Fruit fly (Drosophila melanogaster) whole organism: ENCODE results near the gene CG11178.

ENCODE experiments used
- CG8478 ChIP-seq: fragments of >200 bp; optimal IDR thresholded peaks from 2 replicates; lab custom pipeline; 2018; ENCODE audit warnings: inconsistent platforms
- Dll ChIP-seq: fragments of >200 bp; optimal IDR thresholded peaks from 2 replicates; lab custom pipeline; 2017
- EcR ChIP-seq, 2 experiments: fragments of >200 bp; optimal IDR thresholded peaks; 2 replicates each; lab custom pipeline; 2017; ENCODE audit warnings: missing biosample characterization in 2 of 2, missing genetic modification characterization in 2 of 2, missing genetic modification reagents in 2 of 2
- pan ChIP-seq: fragments of >200 bp; optimal IDR thresholded peaks from 2 replicates; lab custom pipeline; 2017
- psq ChIP-seq: fragments of >200 bp; optimal IDR thresholded peaks from 2 replicates; lab custom pipeline; 2017
- usp ChIP-seq: fragments of >200 bp; optimal IDR thresholded peaks from 2 replicates; lab custom pipeline; 2017; ENCODE audit warnings: missing biosample characterization, missing genetic modification characterization, mixed read lengths

Gene CG11178

DNA sequence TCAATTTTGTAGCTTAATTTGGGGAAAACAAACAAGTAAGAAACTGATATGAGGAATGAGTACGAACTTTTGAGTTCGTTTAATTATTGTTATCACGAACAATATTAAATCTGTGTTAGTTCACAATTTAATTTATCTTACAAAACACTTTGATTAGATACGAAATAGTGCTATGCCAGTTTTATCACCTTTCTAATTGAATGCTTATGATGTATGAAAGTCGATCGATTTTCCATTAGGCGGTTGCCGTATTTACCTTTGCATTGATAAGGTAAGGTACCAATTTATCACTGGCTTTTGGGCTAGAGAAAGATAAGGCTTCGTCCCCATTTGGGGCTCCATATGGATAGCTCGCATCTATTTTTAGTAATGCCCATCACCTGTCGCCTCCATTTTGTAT is 26.2 kb upstream of the CG11178 start:
- TF ChIP-seq psq, result no peak
- TF ChIP-seq CG8478 (lab: Kevin White, UChicago), result no peak
- TF ChIP-seq EcR (GFP tag; optimal IDR thresholded peaks at IDR 0.05; lab: Kevin White, UChicago), result no peak
- TF ChIP-seq pan (lab: Kevin White, UChicago), result no peak
- TF ChIP-seq Dll, result no peak
- no peak for TF ChIP-seq usp (GFP tag; lab: Kevin White, UChicago)

DNA sequence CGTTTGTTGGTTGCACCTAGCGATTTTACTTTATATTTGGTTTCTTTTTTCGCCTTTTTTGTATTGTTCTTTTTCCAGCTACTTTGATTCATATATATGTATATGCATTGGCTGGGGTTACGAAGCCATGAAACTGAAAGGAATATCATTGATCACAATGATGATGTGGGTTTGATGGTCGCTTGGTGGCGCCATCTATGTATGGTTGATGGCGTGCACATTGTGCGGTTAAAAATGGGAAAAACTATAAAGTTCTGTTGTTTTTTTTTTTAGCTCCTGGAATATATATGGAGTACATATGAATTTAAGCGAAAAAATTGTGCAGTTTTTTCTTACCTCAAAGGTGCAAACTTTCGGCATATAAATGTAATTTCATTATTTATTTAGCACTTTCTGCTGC is 18.6 kb upstream of the CG11178 start:
- TF ChIP-seq psq (no peak), EcR (GFP tag; optimal IDR thresholded peaks at IDR 0.05; lab: Kevin White, UChicago) (no peak), Dll (no peak), usp (GFP tag; lab: Kevin White, UChicago) (no peak), pan (lab: Kevin White, UChicago) (no peak), CG8478 (lab: Kevin White, UChicago) (no peak)

DNA sequence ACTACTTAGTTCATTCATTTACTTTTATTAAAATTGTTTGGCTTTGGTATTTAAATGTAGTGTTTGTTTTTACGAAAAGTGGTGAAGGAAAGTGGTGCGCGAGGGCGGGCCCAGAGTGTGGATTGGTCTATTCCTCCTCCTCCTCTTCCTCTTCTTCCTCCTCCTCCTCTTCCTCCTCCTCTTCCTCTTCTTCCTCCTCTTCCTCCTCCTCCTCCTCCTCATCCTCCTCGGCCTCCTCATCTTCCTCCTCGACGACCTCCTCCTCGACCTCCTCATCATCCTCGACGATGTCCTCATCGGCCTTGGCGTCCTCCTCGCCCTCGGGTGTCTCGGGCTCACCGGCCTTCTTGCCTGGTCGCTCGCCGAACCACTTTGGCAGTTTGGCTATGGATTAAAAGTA is 11.8 kb upstream of the CG11178 start:
- no peak for TF ChIP-seq EcR (GFP tag; optimal IDR thresholded peaks at IDR 0.05; lab: Kevin White, UChicago)
- TF ChIP-seq psq, result no peak
- TF ChIP-seq CG8478 (lab: Kevin White, UChicago), result no peak
- no peak for TF ChIP-seq pan (lab: Kevin White, UChicago)
- TF ChIP-seq Dll, result no peak
- TF ChIP-seq usp (GFP tag; lab: Kevin White, UChicago), result no peak

DNA sequence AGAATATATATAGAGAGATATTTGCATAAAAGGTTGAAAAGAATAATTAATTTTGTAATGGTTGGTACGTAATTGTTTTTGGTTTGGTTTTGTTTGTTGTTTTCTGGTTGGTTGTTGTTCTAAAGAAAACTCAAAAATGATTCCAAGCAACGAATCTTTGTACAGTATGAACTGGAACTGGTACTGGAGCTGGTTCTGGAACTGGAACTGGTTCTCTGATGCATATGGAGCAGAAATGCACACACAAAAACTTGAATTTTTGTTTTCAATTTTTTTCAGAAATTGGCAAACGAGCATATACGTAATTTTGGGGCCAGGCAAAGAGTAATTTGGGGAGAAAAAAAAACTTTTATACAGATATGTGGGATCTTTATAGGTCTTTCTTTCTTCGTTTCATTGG is 7.7 kb upstream of the CG11178 start:
- no peak for TF ChIP-seq CG8478 (lab: Kevin White, UChicago)
- TF ChIP-seq psq, result no peak
- no peak for TF ChIP-seq Dll
- no peak for TF ChIP-seq pan (lab: Kevin White, UChicago)
- no peak for TF ChIP-seq usp (GFP tag; lab: Kevin White, UChicago)
- no peak for TF ChIP-seq EcR (GFP tag; optimal IDR thresholded peaks at IDR 0.05; lab: Kevin White, UChicago)

DNA sequence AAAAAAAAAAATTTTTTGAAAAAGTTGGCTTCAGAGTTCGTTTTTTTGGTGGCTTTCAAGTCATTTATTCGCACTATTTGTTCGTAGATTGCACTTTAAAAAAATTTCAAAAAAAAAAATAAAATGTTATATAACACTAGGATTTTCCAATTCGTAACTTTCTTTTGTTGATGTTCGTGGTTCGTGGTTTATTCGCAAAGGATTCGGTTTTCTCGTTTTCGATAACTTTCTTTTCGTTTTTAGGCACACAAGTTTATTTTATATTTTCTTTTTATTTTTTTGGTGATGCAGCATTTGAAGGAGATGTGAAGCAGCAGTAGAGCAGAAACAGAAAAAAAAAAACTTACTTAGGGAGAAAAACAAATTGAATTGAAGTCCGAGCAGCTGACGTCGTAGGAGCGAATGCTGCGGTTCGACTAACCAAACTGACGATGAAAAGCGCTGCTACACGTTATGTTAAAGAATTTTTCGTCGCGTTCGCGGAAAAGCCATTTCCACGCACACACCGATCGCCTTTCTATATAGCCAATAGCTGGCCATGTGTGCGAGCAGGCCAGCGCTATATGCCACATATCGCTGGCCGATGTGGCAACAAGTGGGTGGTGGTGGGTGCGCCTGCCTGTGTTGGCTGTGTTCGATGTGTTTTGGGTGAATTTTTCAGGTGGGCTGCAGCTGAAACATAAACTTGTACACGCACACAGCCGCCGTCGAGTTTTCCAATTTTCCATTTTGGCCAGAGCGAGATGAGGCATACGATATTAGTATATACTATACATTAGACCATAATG is 3.2 kb upstream of the CG11178 start, which contains the start of gene up:
TSS of gene up (minus strand) at position 508 of the 788 bp plus-strand sequence.
- TF ChIP-seq usp (GFP tag; lab: Kevin White, UChicago) (no peak), Dll (no peak), CG8478 (lab: Kevin White, UChicago) (no peak), pan (lab: Kevin White, UChicago) (no peak), EcR (GFP tag; optimal IDR thresholded peaks at IDR 0.05; lab: Kevin White, UChicago) (no peak), psq (no peak)

DNA sequence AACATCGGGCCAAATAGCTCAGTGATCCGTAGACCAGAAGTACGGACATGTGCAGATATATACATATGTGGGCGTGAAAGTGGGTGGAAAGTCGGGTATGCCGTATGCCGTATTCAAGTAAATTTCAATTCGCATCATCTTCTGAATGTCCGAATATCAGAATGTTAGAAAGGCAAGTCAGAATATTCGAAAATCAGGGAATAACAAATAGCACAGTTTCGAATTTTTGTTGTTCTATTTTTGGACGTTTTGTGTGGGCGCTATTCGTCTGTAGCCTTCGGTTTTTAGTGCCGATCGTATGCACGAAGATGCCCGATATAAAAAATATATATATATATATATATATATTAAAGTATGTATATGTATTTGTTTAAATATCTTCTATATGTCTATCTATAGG is 982 bp upstream of the CG11178 start:
- TF ChIP-seq usp (GFP tag; lab: Kevin White, UChicago), result no peak
- TF ChIP-seq pan (lab: Kevin White, UChicago), result no peak
- no peak for TF ChIP-seq Dll
- no peak for TF ChIP-seq psq
- TF ChIP-seq EcR (GFP tag; optimal IDR thresholded peaks at IDR 0.05; lab: Kevin White, UChicago), result no peak
- no peak for TF ChIP-seq CG8478 (lab: Kevin White, UChicago)

DNA sequence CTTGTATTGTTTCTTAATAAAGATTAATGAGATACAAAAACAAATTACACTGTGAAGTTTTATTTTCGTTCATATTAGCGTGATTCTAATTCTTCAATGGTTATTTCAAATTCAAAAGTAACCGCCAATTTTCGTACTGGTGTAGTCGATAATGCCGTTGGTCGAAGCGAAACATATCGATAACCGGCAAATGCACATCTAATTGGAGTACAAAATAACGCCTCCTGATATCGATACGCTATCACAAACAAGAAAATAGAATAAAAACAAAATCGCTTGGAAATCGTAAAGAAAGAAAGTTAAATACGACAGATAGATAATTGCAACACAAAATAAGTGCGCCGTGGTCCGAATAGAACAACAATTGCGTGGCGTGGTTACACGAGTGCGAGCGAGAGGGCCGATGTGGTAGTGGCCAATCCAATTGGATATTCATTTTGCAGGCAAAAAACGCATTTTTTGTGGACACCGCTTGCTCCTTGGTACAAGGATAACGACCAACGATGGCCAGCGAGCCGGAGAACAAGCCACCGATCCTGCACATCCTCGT is 536 bp downstream of the CG11178 start:
- TF ChIP-seq pan (lab: Kevin White, UChicago) (no peak), usp (GFP tag; lab: Kevin White, UChicago) (no peak), Dll (no peak), CG8478 (lab: Kevin White, UChicago) (no peak), psq (no peak), EcR (GFP tag; optimal IDR thresholded peaks at IDR 0.05; lab: Kevin White, UChicago) (no peak)

DNA sequence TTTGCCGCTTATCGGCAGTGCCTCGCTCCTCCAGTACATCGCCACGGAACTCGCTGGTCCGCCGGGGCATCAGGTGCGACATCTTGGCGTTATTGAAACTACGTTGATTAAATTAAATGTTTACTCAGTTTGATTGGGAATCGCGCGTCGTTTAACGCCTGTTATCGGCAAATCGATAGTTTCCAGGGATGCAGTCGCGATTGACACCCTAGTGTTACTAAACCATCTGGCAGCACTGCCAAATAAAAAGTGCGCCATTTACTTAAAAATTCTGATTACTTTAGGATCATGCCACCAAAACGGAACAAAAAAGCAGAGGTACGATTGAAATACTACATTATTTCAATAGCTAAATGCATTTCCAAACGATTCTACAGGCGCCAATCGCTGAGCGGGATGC is 6.4 kb downstream of the CG11178 start, which contains the start of the genes Ndc80 and BthD:
TSS of gene Ndc80 (minus strand) at position 179 of the 400 bp plus-strand sequence.
TSS of gene BthD (plus strand) at position 248 of the 400 bp plus-strand sequence.
- no peak for TF ChIP-seq psq
- TF ChIP-seq EcR (GFP tag; optimal IDR thresholded peaks at IDR 0.05; lab: Kevin White, UChicago), result no peak
- TF ChIP-seq pan (lab: Kevin White, UChicago), result no peak
- no peak for TF ChIP-seq CG8478 (lab: Kevin White, UChicago)
- TF ChIP-seq usp (GFP tag; lab: Kevin White, UChicago), result no peak

DNA sequence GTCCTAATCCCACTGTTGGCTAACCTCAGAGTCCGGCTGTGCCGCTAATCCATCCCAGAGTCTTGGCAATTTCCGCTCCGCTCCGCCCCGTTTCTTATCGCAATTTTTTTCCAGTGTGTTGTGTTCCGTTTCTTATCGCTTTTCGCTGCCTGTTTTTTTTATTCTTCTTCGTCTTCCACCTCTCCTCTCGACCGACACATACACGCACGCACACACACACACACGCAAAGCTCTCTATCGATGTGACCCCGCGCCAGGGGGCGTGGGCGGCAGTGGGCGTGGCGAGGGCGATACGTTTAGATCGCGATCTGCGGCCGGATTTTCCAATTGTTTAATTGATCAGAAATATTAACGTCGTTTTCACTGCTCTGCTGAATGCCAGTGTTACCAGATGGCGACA is 10.5 kb downstream of the CG11178 start:
- TF ChIP-seq EcR (GFP tag; optimal IDR thresholded peaks at IDR 0.05; lab: Kevin White, UChicago), result no peak
- no peak for TF ChIP-seq usp (GFP tag; lab: Kevin White, UChicago)
- no peak for TF ChIP-seq Dll
- TF ChIP-seq pan (lab: Kevin White, UChicago), result no peak
- no peak for TF ChIP-seq CG8478 (lab: Kevin White, UChicago)
- TF ChIP-seq psq, result no peak

DNA sequence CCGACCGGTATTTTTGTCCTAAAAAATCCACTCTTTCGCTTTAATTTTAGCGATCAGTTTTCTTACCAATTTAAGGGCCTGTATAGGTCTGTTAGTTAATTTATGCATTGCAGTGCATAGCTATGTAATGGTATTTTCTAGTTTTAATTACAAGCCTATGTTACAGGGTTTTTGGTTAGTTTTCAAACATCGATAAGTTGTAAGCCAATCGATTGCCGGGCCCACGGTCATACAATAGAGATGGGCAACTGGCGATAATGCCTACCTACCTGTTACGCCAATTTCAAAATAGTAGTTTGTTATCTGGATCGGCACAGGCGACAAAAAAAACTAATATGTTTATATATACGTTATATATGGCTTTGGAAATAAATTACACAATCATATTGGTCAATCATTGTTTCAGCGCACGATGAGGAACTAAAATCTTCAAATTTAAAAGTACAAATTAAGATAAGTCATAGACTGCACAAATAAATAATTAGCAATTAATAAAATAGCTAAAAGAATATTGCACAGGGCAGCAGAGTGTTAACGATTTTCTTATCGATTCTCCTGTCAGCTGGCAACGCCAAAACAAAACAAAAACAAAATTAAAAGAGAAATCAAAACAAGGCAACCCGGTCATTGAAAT is 11.1 kb downstream of the CG11178 start, which contains the start of the genes tth and Tango2:
TSS of gene tth (minus strand) at position 170 of the 634 bp plus-strand sequence.
TSS of gene Tango2 (plus strand) at position 573 of the 634 bp plus-strand sequence.
- TF ChIP-seq usp (GFP tag; lab: Kevin White, UChicago), result no peak
- no peak for TF ChIP-seq psq
- no peak for TF ChIP-seq CG8478 (lab: Kevin White, UChicago)
- no peak for TF ChIP-seq Dll
- no peak for TF ChIP-seq pan (lab: Kevin White, UChicago)
- TF ChIP-seq EcR (GFP tag; optimal IDR thresholded peaks at IDR 0.05; lab: Kevin White, UChicago), result no peak

DNA sequence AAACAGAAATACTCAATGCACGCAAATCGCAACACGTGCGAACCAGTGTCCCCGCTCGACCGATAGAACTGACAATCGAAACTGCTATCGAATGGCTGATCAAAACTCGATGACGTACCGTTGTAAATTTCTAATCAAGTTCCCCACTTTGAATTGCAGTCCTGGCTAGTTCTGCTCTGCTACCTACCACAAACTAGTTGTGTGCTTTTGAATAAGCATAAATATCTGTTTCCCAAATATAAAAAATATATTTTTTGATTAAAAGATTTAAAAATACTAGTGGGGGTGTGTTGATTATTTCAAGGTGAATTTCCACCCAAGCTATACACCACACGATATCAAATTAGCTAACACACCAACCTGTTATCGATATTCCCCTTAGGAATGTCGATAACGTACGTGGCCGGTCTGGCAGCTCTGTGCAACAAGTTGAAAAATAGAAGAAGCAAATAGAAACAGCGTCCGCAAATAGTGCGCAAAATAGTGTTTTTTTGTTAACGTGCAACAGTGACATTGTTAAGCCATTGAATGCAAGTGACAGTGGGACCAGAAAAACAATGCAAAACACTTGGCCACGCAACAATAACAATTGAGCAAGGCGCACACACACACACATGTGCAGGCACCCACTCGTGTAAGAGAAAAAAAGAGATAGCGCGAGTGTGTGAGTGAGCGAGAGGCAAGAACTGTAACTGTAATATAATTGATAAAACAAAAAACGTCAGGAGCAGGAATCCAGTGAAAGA is 19.0 kb downstream of the CG11178 start, which contains the start of the genes CG2691 and NFAT:
TSS of gene CG2691 (minus strand) at position 75 of the 746 bp plus-strand sequence.
TSS of gene NFAT (plus strand) at position 412 of the 746 bp plus-strand sequence.
- TF ChIP-seq EcR (GFP tag; optimal IDR thresholded peaks at IDR 0.05; lab: Kevin White, UChicago) (no peak), CG8478 (lab: Kevin White, UChicago) (no peak), usp (GFP tag; lab: Kevin White, UChicago) (no peak), Dll (no peak), pan (lab: Kevin White, UChicago) (no peak), psq (no peak)
